Worm (Caenorhabditis elegans) whole organism, L4 larva: ENCODE data around the gene C05G5.7.

Source experiments
- D1046.2 ChIP-seq: fragments of 200-800 bp; sonication (Bioruptor generic); IDR thresholded peaks from 2 replicates; pipeline ENCODE4 v1.3.6; 2022; ENCODE audit warnings: missing genetic modification characterization, missing compliant biosample characterization
- F10B5.3 ChIP-seq: sonication (generic microtip); optimal IDR thresholded peaks from 2 replicates; lab custom pipeline; 2016; ENCODE audit warnings: mild to moderate bottlenecking, missing genetic modification characterization, missing compliant biosample characterization
- F37D6.2 ChIP-seq: sonication (generic microtip); optimal IDR thresholded peaks from 2 replicates; lab custom pipeline; 2016; ENCODE audit warnings: mild to moderate bottlenecking, missing genetic modification characterization, missing compliant biosample characterization
- T20F7.1 ChIP-seq: fragments of 200-800 bp; sonication (Bioruptor generic); optimal IDR thresholded peaks from 2 replicates; lab custom pipeline; 2018; ENCODE audit warnings: mild to moderate bottlenecking, missing genetic modification characterization, missing compliant biosample characterization
- T26A8.4 ChIP-seq: fragments of 200-800 bp; sonication (Bioruptor generic); IDR thresholded peaks from 2 replicates; pipeline ENCODE4 v1.3.6; 2022; ENCODE audit warnings: missing genetic modification characterization, missing compliant biosample characterization
- ZK337.2 ChIP-seq: fragments of 200-800 bp; sonication (Bioruptor generic); IDR thresholded peaks from 2 replicates; pipeline ENCODE4 v1.3.6; 2022; ENCODE audit warnings: missing genetic modification reagents, missing genetic modification characterization, missing compliant biosample characterization
- aly-2 ChIP-seq: sonication (generic microtip); optimal IDR thresholded peaks from 2 replicates; lab custom pipeline; 2018; ENCODE audit warnings: missing biosample characterization, missing genetic modification characterization
- ama-1 ChIP-seq: fragments of 150-350 bp; optimal IDR thresholded peaks from 2 replicates; lab custom pipeline; 2014; ENCODE audit warnings: inconsistent platforms, mixed read lengths
- ceh-28 ChIP-seq: fragments of 150-350 bp; optimal IDR thresholded peaks from 2 replicates; lab custom pipeline; 2014; ENCODE audit warnings: missing biosample characterization, missing genetic modification reagents, missing genetic modification characterization
- ceh-44 ChIP-seq: fragments of 200-800 bp; sonication (Bioruptor generic); IDR thresholded peaks from 2 replicates; pipeline ENCODE4 v1.3.6; 2022; ENCODE audit warnings: missing genetic modification reagents, missing genetic modification characterization, missing compliant biosample characterization
- ceh-82 ChIP-seq: sonication (generic microtip); optimal IDR thresholded peaks from 2 replicates; lab custom pipeline; 2017; ENCODE audit warnings: missing biosample characterization, missing genetic modification characterization
- ces-1 ChIP-seq: fragments of 150-350 bp; sonication (generic microtip); optimal IDR thresholded peaks from 4 replicates; lab custom pipeline; 2014; ENCODE audit warnings: missing biosample characterization, missing genetic modification reagents, missing genetic modification characterization
- daf-16 ChIP-seq, 3 experiments: sonication (generic microtip); optimal IDR thresholded peaks; 2 replicates each; lab custom pipeline; 2016 to 2017; ENCODE audit warnings: missing genetic modification characterization in 3 of 3, missing genetic modification reagents in 3 of 3, mild to moderate bottlenecking in 2 of 3, missing compliant biosample characterization in 2 of 3, missing biosample characterization in 1 of 3, moderate library complexity in 1 of 3
- daf-8 ChIP-seq: fragments of 200-800 bp; sonication (Bioruptor generic); IDR thresholded peaks from 2 replicates; pipeline ENCODE4 v1.3.6; 2022; ENCODE audit warnings: missing genetic modification characterization, missing compliant biosample characterization
- dve-1 ChIP-seq: sonication (generic microtip); optimal IDR thresholded peaks from 2 replicates; lab custom pipeline; 2017; ENCODE audit warnings: antibody characterized with exemption, mild to moderate bottlenecking, missing genetic modification characterization, missing compliant biosample characterization; ENCODE audit not compliant: insufficient read depth
- egl-27 ChIP-seq: sonication (generic microtip); optimal IDR thresholded peaks from 3 replicates; lab custom pipeline; 2017; ENCODE audit warnings: missing biosample characterization, missing genetic modification reagents, missing genetic modification characterization
- fkh-10 ChIP-seq: fragments of 150-350 bp; optimal IDR thresholded peaks from 2 replicates; lab custom pipeline; 2014; ENCODE audit warnings: missing biosample characterization, missing genetic modification reagents, missing genetic modification characterization
- fos-1 ChIP-seq: fragments of 150-350 bp; optimal IDR thresholded peaks from 2 replicates; lab custom pipeline; 2014; ENCODE audit warnings: missing biosample characterization, missing genetic modification characterization
- hif-1 ChIP-seq, 2 experiments: sonication (generic microtip); optimal IDR thresholded peaks; 2 replicates each; lab custom pipeline; 2016 to 2017; ENCODE audit warnings: missing compliant biosample characterization in 2 of 2, missing genetic modification characterization in 2 of 2, missing genetic modification reagents in 2 of 2, missing genotype in 2 of 2, mild to moderate bottlenecking in 1 of 2
- hlh-30 ChIP-seq: sonication (generic microtip); optimal IDR thresholded peaks from 2 replicates; lab custom pipeline; 2017; ENCODE audit warnings: antibody characterized with exemption, mild to moderate bottlenecking, missing genetic modification characterization, missing compliant biosample characterization; ENCODE audit not compliant: insufficient read depth
- jun-1 ChIP-seq: fragments of 150-350 bp; optimal IDR thresholded peaks from 2 replicates; lab custom pipeline; 2014; ENCODE audit warnings: missing biosample characterization, missing genetic modification reagents, missing genetic modification characterization
- lim-7 ChIP-seq: fragments of 200-800 bp; sonication (Bioruptor generic); IDR thresholded peaks from 2 replicates; pipeline ENCODE4 v1.3.6; 2022; ENCODE audit warnings: missing genetic modification characterization, missing compliant biosample characterization
- lin-1 ChIP-seq: fragments of 200-800 bp; sonication (Bioruptor generic); IDR thresholded peaks from 2 replicates; pipeline ENCODE4 v1.3.6; 2022; ENCODE audit warnings: missing genetic modification reagents, missing genetic modification characterization, missing compliant biosample characterization
- lin-15B ChIP-seq: fragments of 150-350 bp; sonication (generic microtip); optimal IDR thresholded peaks from 3 replicates; lab custom pipeline; 2014; ENCODE audit warnings: missing biosample characterization, missing genetic modification characterization
- lsy-2 ChIP-seq, 2 experiments: fragments of 150-350 bp in 1 of 2; sonication (generic microtip) in 1 of 2; optimal IDR thresholded peaks; 2 replicates each; lab custom pipeline; 2014 to 2017; ENCODE audit warnings: missing biosample characterization in 2 of 2, missing genetic modification characterization in 2 of 2
- madf-9 ChIP-seq: fragments of 200-800 bp; sonication (Bioruptor generic); conservative IDR thresholded peaks from 2 replicates; pipeline ENCODE4 v1.3.6; 2022; ENCODE audit warnings: missing genetic modification reagents, missing genetic modification characterization, missing compliant biosample characterization
- mep-1 ChIP-seq: fragments of 150-350 bp; sonication (generic microtip); optimal IDR thresholded peaks from 3 replicates; lab custom pipeline; 2014; ENCODE audit warnings: missing biosample characterization, missing genetic modification characterization
- mes-2 ChIP-seq: sonication (generic microtip); optimal IDR thresholded peaks from 2 replicates; lab custom pipeline; 2016; ENCODE audit warnings: missing genotype, mild to moderate bottlenecking, missing genetic modification characterization, missing compliant biosample characterization; ENCODE audit not compliant: poor library complexity, severe bottlenecking
- nhr-102 ChIP-seq: sonication (generic microtip); optimal IDR thresholded peaks from 2 replicates; lab custom pipeline; 2016; ENCODE audit warnings: mild to moderate bottlenecking, missing genetic modification characterization, moderate library complexity, missing compliant biosample characterization
- nhr-111 ChIP-seq: fragments of 200-800 bp; sonication (Bioruptor generic); optimal IDR thresholded peaks from 2 replicates; lab custom pipeline; 2018; ENCODE audit warnings: mild to moderate bottlenecking, missing genetic modification characterization, missing compliant biosample characterization
- nhr-28 ChIP-seq: fragments of 150-350 bp; optimal IDR thresholded peaks from 2 replicates; lab custom pipeline; 2014; ENCODE audit warnings: missing biosample characterization, missing genetic modification characterization
- nhr-41 ChIP-seq: fragments of 200-800 bp; sonication (Bioruptor generic); IDR thresholded peaks from 2 replicates; pipeline ENCODE4 v1.3.6; 2022; ENCODE audit warnings: missing genetic modification reagents, missing genetic modification characterization, missing compliant biosample characterization
- nhr-42 ChIP-seq: fragments of 200-800 bp; sonication (Bioruptor generic); IDR thresholded peaks from 2 replicates; pipeline ENCODE4 v1.3.6; 2022; ENCODE audit warnings: missing genetic modification characterization, missing compliant biosample characterization
- nhr-6 ChIP-seq: fragments of 150-350 bp; optimal IDR thresholded peaks from 2 replicates; lab custom pipeline; 2014; ENCODE audit warnings: missing biosample characterization, missing genetic modification characterization
- nhr-76 ChIP-seq: fragments of 150-350 bp; optimal IDR thresholded peaks from 2 replicates; lab custom pipeline; 2014; ENCODE audit warnings: missing biosample characterization, missing genetic modification characterization
- nhr-77 ChIP-seq: fragments of 150-350 bp; optimal IDR thresholded peaks from 2 replicates; lab custom pipeline; 2014; ENCODE audit warnings: missing biosample characterization, missing genetic modification characterization
- pha-4 ChIP-seq, 2 experiments: fragments of 150-350 bp in 1 of 2; fragments of 200-800 bp in 1 of 2; sonication (Bioruptor generic) in 1 of 2; IDR thresholded peaks in 1 of 2; optimal IDR thresholded peaks in 1 of 2; 2 replicates each; pipeline versions ENCODE4 v1.3.6 to Lab custom; 2014 to 2022; ENCODE audit warnings: missing genetic modification characterization in 2 of 2, missing genetic modification reagents in 2 of 2, missing biosample characterization in 1 of 2, missing compliant biosample characterization in 1 of 2
- saeg-2 ChIP-seq: fragments of 200-800 bp; sonication (Bioruptor generic); IDR thresholded peaks from 2 replicates; pipeline ENCODE4 v1.3.6; 2022; ENCODE audit warnings: missing genetic modification reagents, missing genetic modification characterization, missing compliant biosample characterization
- sdz-12 ChIP-seq: fragments of 200-800 bp; sonication (Bioruptor generic); optimal IDR thresholded peaks from 2 replicates; lab custom pipeline; 2018; ENCODE audit warnings: mild to moderate bottlenecking, missing genetic modification characterization, missing compliant biosample characterization
- spr-3 ChIP-seq: fragments of 200-800 bp; sonication (Bioruptor generic); optimal IDR thresholded peaks from 2 replicates; lab custom pipeline; 2018; ENCODE audit warnings: mild to moderate bottlenecking, missing genetic modification characterization, missing compliant biosample characterization
- tag-97 ChIP-seq: fragments of 200-800 bp; sonication (Bioruptor generic); IDR thresholded peaks from 2 replicates; pipeline ENCODE4 v1.3.6; 2022; ENCODE audit warnings: missing genetic modification characterization, missing compliant biosample characterization
- unc-130 ChIP-seq: sonication (generic microtip); optimal IDR thresholded peaks from 2 replicates; lab custom pipeline; 2016; ENCODE audit warnings: missing genetic modification reagents, missing genetic modification characterization, missing compliant biosample characterization
- unc-62 ChIP-seq, 3 experiments: fragments of 150-350 bp in 1 of 3; sonication (generic microtip); optimal IDR thresholded peaks in 2 of 3; peaks in 1 of 3; 1 replicate in 1 of 3; 2 replicates in 2 of 3; lab custom pipeline; 2014 to 2017; ENCODE audit warnings: missing biosample characterization in 3 of 3, missing genetic modification characterization in 3 of 3, missing genetic modification reagents in 3 of 3, missing genotype in 1 of 3
- vab-7 ChIP-seq: fragments of 200-800 bp; sonication (Bioruptor generic); IDR thresholded peaks from 2 replicates; pipeline ENCODE4 v1.3.6; 2022; ENCODE audit warnings: missing genetic modification reagents, missing genetic modification characterization, missing compliant biosample characterization
- zfp-2 ChIP-seq: sonication (generic microtip); optimal IDR thresholded peaks from 2 replicates; lab custom pipeline; 2016; ENCODE audit warnings: mild to moderate bottlenecking, missing genetic modification characterization, missing compliant biosample characterization
- zfp-3 ChIP-seq: fragments of 200-800 bp; sonication (Bioruptor generic); conservative IDR thresholded peaks from 2 replicates; pipeline ENCODE4 v1.3.6; 2022; ENCODE audit warnings: missing genetic modification reagents, missing genetic modification characterization, missing compliant biosample characterization
- zip-2 ChIP-seq: fragments of 150-350 bp; optimal IDR thresholded peaks from 2 replicates; lab custom pipeline; 2014; ENCODE audit warnings: missing biosample characterization, missing genetic modification characterization
- ztf-11 ChIP-seq: fragments of 150-350 bp; optimal IDR thresholded peaks from 2 replicates; lab custom pipeline; 2014; ENCODE audit warnings: missing biosample characterization, missing genetic modification characterization

C05G5.7 gene

ce11 chrX:14790320-14791048 is 46.9 kb upstream of the C05G5.7 start, which contains the start of gene tatn-1 (continued):
- TF ChIP-seq hlh-30 (tag; lab: Kevin White, UChicago) (peak; percentile 90), dve-1 (tag; lab: Kevin White, UChicago) (peak; percentile 86), lsy-2 (tag; optimal IDR thresholded peaks at IDR 0.05; lab: Kevin White, UChicago) (peak; percentile 43 to 58), zip-2 (tag; lab: Kevin White, UChicago) (no peak), lin-15B (tag; lab: Kevin White, UChicago) (no peak), nhr-111 (GFP tag; lab: Kevin White, UChicago) (no peak), ceh-82 (tag; lab: Kevin White, UChicago) (no peak), ceh-28 (tag; lab: Kevin White, UChicago) (no peak), unc-130 (GFP tag; lab: Kevin White, UChicago) (no peak), hif-1 (tag; optimal IDR thresholded peaks at IDR 0.05; lab: Kevin White, UChicago) (peak; percentile 40 to 88), pha-4 (GFP tag; IDR thresholded peaks at IDR 0.05; lab: Robert Waterston, UW) (0 out of 2 replicates have a peak, but pooled peaks have one; percentile 38), pha-4 (tag; optimal IDR thresholded peaks at IDR 0.05; lab: Kevin White, UChicago) (no peak), lim-7 (GFP tag; lab: Robert Waterston, UW) (no peak), sdz-12 (GFP tag; lab: Kevin White, UChicago) (no peak), ztf-11 (tag; lab: Kevin White, UChicago) (no peak), T20F7.1 (GFP tag; lab: Kevin White, UChicago) (peak; percentile 52), spr-3 (GFP tag; lab: Kevin White, UChicago) (no peak), aly-2 (tag; lab: Kevin White, UChicago) (no peak), daf-8 (GFP tag; lab: Robert Waterston, UW) (no peak), ceh-44 (GFP tag; lab: Robert Waterston, UW) (no peak), vab-7 (GFP tag; lab: Robert Waterston, UW) (no peak), nhr-6 (tag; lab: Kevin White, UChicago) (no peak), nhr-41 (GFP tag; lab: Robert Waterston, UW) (peak; percentile 24; the same call in 1 of the 2 replicates), D1046.2 (no peak), fkh-10 (GFP tag; lab: Kevin White, UChicago) (no peak), F37D6.2 (tag; lab: Kevin White, UChicago) (no peak), ZK337.2 (GFP tag; lab: Robert Waterston, UW) (no peak), tag-97 (no peak), nhr-76 (tag; lab: Kevin White, UChicago) (no peak), nhr-102 (tag; lab: Kevin White, UChicago) (peak; percentile 97), unc-62 (GFP tag; optimal IDR thresholded peaks at IDR 0.05 in 1 of 2; lab: Kevin White, UChicago) (peak; percentile 59 to 100), unc-62 (tag; optimal IDR thresholded peaks at IDR 0.05; lab: Kevin White, UChicago) (no peak), zfp-3 (GFP tag; lab: Robert Waterston, UW) (no peak), ama-1 (lab: Kevin White, UChicago) (peak; percentile 36), ces-1 (GFP tag; lab: Kevin White, UChicago) (no peak), F10B5.3 (tag; lab: Kevin White, UChicago) (no peak), nhr-77 (tag; lab: Kevin White, UChicago) (peak; percentile 94), nhr-42 (GFP tag; lab: Robert Waterston, UW) (peak; percentile 12; the same call in 1 of the 2 replicates), mes-2 (tag; lab: Kevin White, UChicago) (no peak), saeg-2 (GFP tag; lab: Robert Waterston, UW) (peak; percentile 80; the same call in 1 of the 2 replicates), fos-1 (tag; lab: Kevin White, UChicago) (no peak), madf-9 (GFP tag; lab: Robert Waterston, UW) (peak; percentile 32; the same call in 1 of the 2 replicates), nhr-28 (tag; lab: Kevin White, UChicago) (peak; percentile 83), zfp-2 (tag; lab: Kevin White, UChicago) (no peak), lin-1 (peak; percentile 52), daf-16 (GFP tag; optimal IDR thresholded peaks at IDR 0.05; lab: Kevin White, UChicago) (peak in 1 of 2 experiments; percentile 56), daf-16 (tag; optimal IDR thresholded peaks at IDR 0.05; lab: Kevin White, UChicago) (peak; percentile 81), T26A8.4 (GFP tag; lab: Robert Waterston, UW) (peak; percentile 65), mep-1 (tag; lab: Kevin White, UChicago) (peak; percentile 40), jun-1 (peak; percentile 53), egl-27 (tag; lab: Kevin White, UChicago) (no peak)
